Fruit fly (Drosophila melanogaster) whole organism, embryonic: ENCODE measurements around the gene CG33986.

Experiments used
- C15 ChIP-seq: fragments of 200-800 bp; sonication (Bioruptor generic); IDR thresholded peaks from 3 replicates; pipeline ENCODE4 v1.3.6; 2022; ENCODE audit warnings: missing biosample characterization, missing genetic modification characterization
- CG10543 ChIP-seq: fragments of 200-800 bp; sonication (Bioruptor generic); optimal IDR thresholded peaks from 3 replicates; lab custom pipeline; 2017; ENCODE audit warnings: missing biosample characterization, mild to moderate bottlenecking, missing genetic modification characterization, moderate library complexity
- CG12299 ChIP-seq: fragments of 200-800 bp; sonication (Bioruptor generic); optimal IDR thresholded peaks from 2 replicates; lab custom pipeline; 2018; ENCODE audit warnings: missing biosample characterization, mild to moderate bottlenecking, missing genetic modification characterization
- CG1233 ChIP-seq: fragments of 200-800 bp; sonication (Bioruptor generic); optimal IDR thresholded peaks from 4 replicates; lab custom pipeline; 2018; ENCODE audit warnings: missing biosample characterization, mild to moderate bottlenecking, missing genetic modification characterization
- CG14014 ChIP-seq: fragments of 200-800 bp; sonication (Bioruptor generic); IDR thresholded peaks from 2 replicates; pipeline ENCODE4 v1.3.6; 2022; ENCODE audit warnings: missing biosample characterization, missing genetic modification characterization
- CG14860 ChIP-seq: fragments of 200-800 bp; sonication (Bioruptor generic); IDR thresholded peaks from 3 replicates; pipeline ENCODE4 v1.3.6; 2022; ENCODE audit warnings: missing biosample characterization, missing genetic modification characterization; ENCODE audit not compliant: partially characterized antibody
- CG14965 ChIP-seq: fragments of 200-800 bp; sonication (Bioruptor generic); optimal IDR thresholded peaks from 2 replicates; lab custom pipeline; 2016; ENCODE audit warnings: missing biosample characterization, missing genetic modification characterization, borderline replicate concordance
- CG15514 ChIP-seq: fragments of 200-800 bp; sonication (Bioruptor generic); optimal IDR thresholded peaks from 3 replicates; lab custom pipeline; 2017; ENCODE audit warnings: missing biosample characterization, missing genetic modification characterization, mild to moderate bottlenecking, moderate library complexity, missing genetic modification reagents
- CG1832 ChIP-seq: fragments of 200-800 bp; sonication (Bioruptor generic); optimal IDR thresholded peaks from 2 replicates; lab custom pipeline; 2017; ENCODE audit warnings: missing biosample characterization, mild to moderate bottlenecking, missing genetic modification characterization, inconsistent platforms
- CG31224 ChIP-seq: fragments of 200-800 bp; sonication (Bioruptor generic); IDR thresholded peaks from 2 replicates; pipeline ENCODE4 v1.3.6; 2022; ENCODE audit warnings: missing biosample characterization, missing genetic modification characterization
- CG32532 ChIP-seq: fragments of 200-800 bp; sonication (Bioruptor generic); IDR thresholded peaks from 2 replicates; pipeline ENCODE4 v1.3.6; 2022; ENCODE audit warnings: missing biosample characterization, missing genetic modification characterization
- CG33213 ChIP-seq: fragments of 200-800 bp; sonication (Bioruptor generic); optimal IDR thresholded peaks from 3 replicates; lab custom pipeline; 2016; ENCODE audit warnings: missing biosample characterization, missing genetic modification characterization
- CG3407 ChIP-seq: fragments of 200-800 bp; sonication (Bioruptor generic); optimal IDR thresholded peaks from 2 replicates; lab custom pipeline; 2018; ENCODE audit warnings: missing biosample characterization, mild to moderate bottlenecking, missing genetic modification characterization
- CG34224 ChIP-seq: fragments of 200-800 bp; sonication (Bioruptor generic); IDR thresholded peaks from 3 replicates; pipeline ENCODE4 v1.3.6; 2022; ENCODE audit warnings: missing biosample characterization, missing genetic modification characterization; ENCODE audit not compliant: partially characterized antibody
- CG34376 ChIP-seq: fragments of 200-800 bp; sonication (Bioruptor generic); optimal IDR thresholded peaks from 2 replicates; lab custom pipeline; 2018; ENCODE audit warnings: missing biosample characterization, mild to moderate bottlenecking, missing genetic modification characterization
- CG6175 ChIP-seq: fragments of 200-800 bp; sonication (Bioruptor generic); IDR thresholded peaks from 3 replicates; pipeline ENCODE4 v1.3.6; 2022; ENCODE audit warnings: missing biosample characterization, missing genetic modification characterization
- CG6254 ChIP-seq: fragments of 200-800 bp; sonication (Bioruptor generic); optimal IDR thresholded peaks from 3 replicates; lab custom pipeline; 2017; ENCODE audit warnings: mild to moderate bottlenecking, missing biosample characterization, missing genetic modification reagents, missing genetic modification characterization
- CG7556 ChIP-seq: fragments of 200-800 bp; sonication (Bioruptor generic); optimal IDR thresholded peaks from 2 replicates; lab custom pipeline; 2017; ENCODE audit warnings: missing biosample characterization, mild to moderate bottlenecking, missing genetic modification characterization
- CG7928 ChIP-seq: fragments of 200-800 bp; sonication (Bioruptor generic); optimal IDR thresholded peaks from 2 replicates; lab custom pipeline; 2017; ENCODE audit warnings: missing biosample characterization, mild to moderate bottlenecking, missing genetic modification characterization
- CG9932 ChIP-seq: fragments of 200-800 bp; sonication (Bioruptor generic); IDR thresholded peaks from 2 replicates; pipeline ENCODE4 v1.3.6; 2022; ENCODE audit warnings: missing biosample characterization, missing genetic modification characterization
- CHES-1-like ChIP-seq: fragments of 200-800 bp; sonication (Bioruptor generic); optimal IDR thresholded peaks from 2 replicates; lab custom pipeline; 2016; ENCODE audit warnings: missing biosample characterization, missing genetic modification characterization
- HmgZ ChIP-seq: fragments of 200-800 bp; sonication (Bioruptor generic); optimal IDR thresholded peaks from 2 replicates; lab custom pipeline; 2018; ENCODE audit warnings: missing biosample characterization, mild to moderate bottlenecking, missing genetic modification characterization
- Hr78 ChIP-seq, 2 experiments: fragments of 200-800 bp in 1 of 2; fragments of >200 bp in 1 of 2; sonication (Bioruptor generic) in 1 of 2; optimal IDR thresholded peaks; 2 replicates each; lab custom pipeline; 2017 to 2019; ENCODE audit warnings: missing biosample characterization in 2 of 2, missing genetic modification characterization in 2 of 2, mild to moderate bottlenecking in 1 of 2, moderate library complexity in 1 of 2
- Meics ChIP-seq: fragments of 200-800 bp; sonication (Bioruptor generic); optimal IDR thresholded peaks from 2 replicates; lab custom pipeline; 2017; ENCODE audit warnings: missing biosample characterization, mild to moderate bottlenecking, missing genetic modification characterization
- Nf-YB ChIP-seq: fragments of 200-800 bp; sonication (Bioruptor generic); optimal IDR thresholded peaks from 3 replicates; lab custom pipeline; 2019; ENCODE audit warnings: missing biosample characterization, mild to moderate bottlenecking, missing genetic modification characterization, moderate library complexity
- Pdp1 ChIP-seq, 2 experiments: fragments of 200-800 bp; sonication (Bioruptor generic); optimal IDR thresholded peaks; 3 replicates each; lab custom pipeline; 2016; ENCODE audit warnings: missing biosample characterization in 2 of 2, missing genetic modification characterization in 2 of 2, mild to moderate bottlenecking in 1 of 2, moderate library complexity in 1 of 2
- Rfx ChIP-seq: fragments of 200-800 bp; sonication (Bioruptor generic); IDR thresholded peaks from 2 replicates; pipeline ENCODE4 v1.3.6; 2022; ENCODE audit warnings: missing biosample characterization, missing genetic modification characterization
- Rx ChIP-seq: fragments of 200-800 bp; sonication (Bioruptor generic); IDR thresholded peaks from 2 replicates; pipeline ENCODE4 v1.3.6; 2022; ENCODE audit warnings: missing biosample characterization, missing genetic modification characterization
- Xrp1 ChIP-seq: fragments of 200-800 bp; sonication (Bioruptor generic); IDR thresholded peaks from 2 replicates; pipeline ENCODE4 v1.3.6; 2022; ENCODE audit warnings: missing biosample characterization, missing genetic modification characterization
- amos ChIP-seq: fragments of 200-800 bp; sonication (Bioruptor generic); IDR thresholded peaks from 2 replicates; pipeline ENCODE4 v1.3.6; 2022; ENCODE audit warnings: missing biosample characterization, missing genetic modification characterization; ENCODE audit not compliant: partially characterized antibody
- ara ChIP-seq: fragments of 200-800 bp; sonication (Bioruptor generic); IDR thresholded peaks from 2 replicates; pipeline ENCODE4 v1.3.6; 2022; ENCODE audit warnings: missing biosample characterization, missing genetic modification characterization
- ci ChIP-seq: fragments of 200-800 bp; sonication (Bioruptor generic); IDR thresholded peaks from 3 replicates; pipeline ENCODE4 v1.3.6; 2022; ENCODE audit warnings: missing biosample characterization, missing genetic modification characterization
- corto ChIP-seq: fragments of 200-800 bp; sonication (Bioruptor generic); optimal IDR thresholded peaks from 2 replicates; lab custom pipeline; 2016; ENCODE audit warnings: missing biosample characterization, mild to moderate bottlenecking, missing genetic modification characterization, moderate library complexity
- dati ChIP-seq: fragments of 200-800 bp; sonication (Bioruptor generic); IDR thresholded peaks from 2 replicates; pipeline ENCODE4 v1.3.6; 2022; ENCODE audit warnings: missing biosample characterization, missing genetic modification characterization
- dm ChIP-seq: fragments of 200-800 bp; sonication (Bioruptor generic); optimal IDR thresholded peaks from 3 replicates; lab custom pipeline; 2016; ENCODE audit warnings: missing biosample characterization, missing genetic modification characterization
- dmrt99B ChIP-seq: fragments of 200-800 bp; sonication (Bioruptor generic); optimal IDR thresholded peaks from 2 replicates; lab custom pipeline; 2018; ENCODE audit warnings: missing biosample characterization, mild to moderate bottlenecking, missing genetic modification characterization, moderate library complexity
- gro ChIP-seq: fragments of 200-800 bp; sonication (Bioruptor generic); optimal IDR thresholded peaks from 2 replicates; lab custom pipeline; 2016; ENCODE audit warnings: missing biosample characterization, missing genetic modification characterization
- h ChIP-seq: fragments of >200 bp; optimal IDR thresholded peaks from 2 replicates; lab custom pipeline; 2017
- hbn ChIP-seq: fragments of 200-800 bp; sonication (Bioruptor generic); IDR thresholded peaks from 2 replicates; pipeline ENCODE4 v1.3.6; 2022; ENCODE audit warnings: missing biosample characterization, missing genetic modification characterization; ENCODE audit not compliant: partially characterized antibody
- her ChIP-seq: fragments of 200-800 bp; sonication (Bioruptor generic); optimal IDR thresholded peaks from 2 replicates; lab custom pipeline; 2016; ENCODE audit warnings: missing biosample characterization, missing genetic modification characterization
- org-1 ChIP-seq: fragments of 200-800 bp; sonication (Bioruptor generic); optimal IDR thresholded peaks from 2 replicates; lab custom pipeline; 2017; ENCODE audit warnings: missing biosample characterization, missing genetic modification characterization
- otp ChIP-seq: fragments of 200-800 bp; sonication (Bioruptor generic); IDR thresholded peaks from 3 replicates; pipeline ENCODE4, ENCODE4 v1.3.6; 2022; ENCODE audit warnings: missing biosample characterization, missing genetic modification characterization
- pita ChIP-seq: fragments of 200-800 bp; sonication (Bioruptor generic); optimal IDR thresholded peaks from 2 replicates; lab custom pipeline; 2017; ENCODE audit warnings: missing biosample characterization, mild to moderate bottlenecking, missing genetic modification characterization
- sc ChIP-seq, 3 experiments: fragments of >200 bp in 2 of 3; fragments of 200-800 bp in 1 of 3; sonication (Bioruptor generic) in 1 of 3; optimal IDR thresholded peaks; 2 replicates in 2 of 3; 3 replicates in 1 of 3; lab custom pipeline; 2017; ENCODE audit warnings: mild to moderate bottlenecking in 1 of 3, missing biosample characterization in 1 of 3, missing genetic modification characterization in 1 of 3, missing genetic modification reagents in 1 of 3
- ssp ChIP-seq: fragments of 200-800 bp; sonication (Bioruptor generic); IDR thresholded peaks from 2 replicates; pipeline ENCODE4 v1.3.6; 2022; ENCODE audit warnings: missing biosample characterization, missing genetic modification characterization
- vfl ChIP-seq: fragments of 200-800 bp; sonication (Bioruptor generic); optimal IDR thresholded peaks from 2 replicates; lab custom pipeline; 2016; ENCODE audit warnings: missing biosample characterization, missing genetic modification characterization
- wor ChIP-seq: fragments of 200-800 bp; sonication (Bioruptor generic); IDR thresholded peaks from 2 replicates; pipeline ENCODE4 v1.3.6; 2022; ENCODE audit warnings: missing biosample characterization, missing genetic modification characterization
- yki ChIP-seq: fragments of >200 bp; optimal IDR thresholded peaks from 3 replicates; lab custom pipeline; 2018

The CG33986 gene

dm6 chr3L:15514814-15515495 lies 10.1 kb downstream of the CG33986 start (continued):
- peak; percentile 73 for TF ChIP-seq CG10543 (GFP tag; lab: Kevin White, UChicago)
- TF ChIP-seq CG6175 (GFP tag; lab: Robert Waterston, UW) = no peak
- peak; percentile 19 for TF ChIP-seq CG34376 (GFP tag; lab: Kevin White, UChicago)
- no peak for TF ChIP-seq dmrt99B (tag; lab: Kevin White, UChicago)
- TF ChIP-seq C15 (GFP tag; lab: Robert Waterston, UW) = no peak
- no peak for TF ChIP-seq ssp (GFP tag; lab: Robert Waterston, UW)
- no peak for TF ChIP-seq Nf-YB
- no peak for TF ChIP-seq CG14965
- no peak for TF ChIP-seq CG6254 (GFP tag; lab: Kevin White, UChicago)
- no peak for TF ChIP-seq CG14860 (GFP tag; lab: Robert Waterston, UW)
- TF ChIP-seq org-1 = no peak
- TF ChIP-seq Rfx (GFP tag; lab: Robert Waterston, UW) = no peak

dm6 chr3L:15514405-15514804 lies 10.6 kb downstream of the CG33986 start:
- TF ChIP-seq Meics (GFP tag; lab: Kevin White, UChicago) (no peak), dm (GFP tag; lab: Kevin White, UChicago) (peak; percentile 17), CHES-1-like (GFP tag; lab: Kevin White, UChicago) (peak; percentile 60), her (GFP tag; lab: Kevin White, UChicago) (peak; percentile 35), CG1832 (GFP tag; lab: Kevin White, UChicago) (peak; percentile 82), sc (optimal IDR thresholded peaks at IDR 0.05; lab: Kevin White, UChicago) (no peak), sc (GFP tag; optimal IDR thresholded peaks at IDR 0.05; lab: Kevin White, UChicago) (no peak), CG33213 (GFP tag; lab: Kevin White, UChicago) (no peak), gro (GFP tag; lab: Kevin White, UChicago) (peak; percentile 14), dati (GFP tag; lab: Robert Waterston, UW) (no peak), Xrp1 (GFP tag; lab: Robert Waterston, UW) (0 out of 2 replicates have a peak, but pooled peaks have one; percentile 10), CG7928 (GFP tag; lab: Kevin White, UChicago) (no peak), CG7556 (peak; percentile 13), h (no peak), Hr78 (GFP tag; optimal IDR thresholded peaks at IDR 0.05; lab: Kevin White, UChicago) (peak in 1 of 2 experiments; percentile 1), otp (GFP tag; lab: Robert Waterston, UW) (peak; percentile 38; the same call in 1 of the 3 replicates), ara (GFP tag; lab: Robert Waterston, UW) (no peak), CG31224 (no peak), vfl (GFP tag; lab: Kevin White, UChicago) (no peak), CG34224 (GFP tag; lab: Robert Waterston, UW) (peak; percentile 55; the same call in 2 of the 3 replicates), pita (GFP tag; lab: Kevin White, UChicago) (no peak), CG32532 (GFP tag; lab: Robert Waterston, UW) (peak; percentile 60; the same call in 1 of the 2 replicates), ci (peak; percentile 27; the same call in 1 of the 3 replicates), corto (GFP tag; lab: Kevin White, UChicago) (no peak), CG1233 (GFP tag; lab: Kevin White, UChicago) (peak; percentile 3), hbn (GFP tag; lab: Robert Waterston, UW) (peak; percentile 25; the same call in 1 of the 2 replicates), yki (lab: Kevin White, UChicago) (peak; percentile 48), Pdp1 (GFP tag; optimal IDR thresholded peaks at IDR 0.05; lab: Kevin White, UChicago) (no peak), CG9932 (GFP tag; lab: Robert Waterston, UW) (no peak), amos (GFP tag; lab: Robert Waterston, UW) (no peak), CG3407 (GFP tag; lab: Kevin White, UChicago) (no peak), CG12299 (tag; lab: Kevin White, UChicago) (no peak), CG15514 (peak; percentile 12), wor (no peak), CG14014 (peak; percentile 20; the same call in 1 of the 2 replicates), Rx (GFP tag; lab: Robert Waterston, UW) (no peak), HmgZ (tag; lab: Kevin White, UChicago) (peak; percentile 9)
